Worm (Caenorhabditis elegans) whole organism, midembryonic: ENCODE data around the gene Y40A1A.2.

Experiments
- T22C8.4 ChIP-seq: fragments of 200-800 bp; sonication (Bioruptor generic); IDR thresholded peaks from 2 replicates; pipeline ENCODE4 v1.3.6; 2022; ENCODE audit warnings: missing genetic modification characterization, missing compliant biosample characterization
- cog-1 ChIP-seq: sonication (generic microtip); optimal IDR thresholded peaks from 2 replicates; lab custom pipeline; 2016; ENCODE audit warnings: missing genetic modification characterization, missing compliant biosample characterization
- flt-1 ChIP-seq: fragments of 200-800 bp; sonication (Bioruptor generic); IDR thresholded peaks from 2 replicates; pipeline ENCODE4 v1.3.6; 2022; ENCODE audit warnings: missing genetic modification characterization, missing compliant biosample characterization
- klf-2 ChIP-seq: fragments of 200-800 bp; sonication (Bioruptor generic); conservative IDR thresholded peaks from 2 replicates; pipeline ENCODE4 v1.3.6; 2022; ENCODE audit warnings: missing genetic modification reagents, missing genetic modification characterization, missing compliant biosample characterization
- med-1 ChIP-seq: sonication (generic microtip); optimal IDR thresholded peaks from 2 replicates; lab custom pipeline; 2017; ENCODE audit warnings: missing genetic modification characterization, mild to moderate bottlenecking, missing compliant biosample characterization, antibody characterized with exemption, missing genetic modification reagents; ENCODE audit not compliant: insufficient read depth
- ref-1 ChIP-seq: fragments of 200-800 bp; sonication (Bioruptor generic); conservative IDR thresholded peaks from 2 replicates; pipeline ENCODE4 v1.3.6; 2022; ENCODE audit warnings: missing genetic modification reagents, missing genetic modification characterization, missing compliant biosample characterization
- tab-1 ChIP-seq: fragments of 200-800 bp; sonication (Bioruptor generic); IDR thresholded peaks from 2 replicates; pipeline ENCODE4 v1.3.6; 2022; ENCODE audit warnings: missing genetic modification characterization, missing compliant biosample characterization
- ztf-23 ChIP-seq: fragments of 200-800 bp; sonication (Bioruptor generic); IDR thresholded peaks from 2 replicates; pipeline ENCODE4 v1.3.6; 2022; ENCODE audit warnings: missing genetic modification reagents, missing genetic modification characterization, missing compliant biosample characterization
- ztf-29 ChIP-seq: fragments of 200-800 bp; sonication (Bioruptor generic); IDR thresholded peaks from 2 replicates; pipeline ENCODE4 v1.3.6; 2022; ENCODE audit warnings: missing genetic modification reagents, missing genetic modification characterization, missing compliant biosample characterization

Gene Y40A1A.2

ce11 chrX:1990434-1990833, at the start of gene Y40A1A.2:
Gene Y40A1A.2 (plus strand): TSS chrX:1990734.
- no peak for TF ChIP-seq ref-1 (GFP tag; lab: Robert Waterston, UW)
- no peak for TF ChIP-seq cog-1 (tag; lab: Kevin White, UChicago)
- no peak for TF ChIP-seq flt-1
- TF ChIP-seq med-1, result no peak
- no peak for TF ChIP-seq ztf-29 (GFP tag; lab: Robert Waterston, UW)
- no peak for TF ChIP-seq ztf-23 (GFP tag; lab: Robert Waterston, UW)
- TF ChIP-seq tab-1 (GFP tag; lab: Robert Waterston, UW), result no peak
- no peak for TF ChIP-seq T22C8.4 (GFP tag; lab: Robert Waterston, UW)
- TF ChIP-seq klf-2 (GFP tag; lab: Robert Waterston, UW), result no peak

- TF ChIP-seq cog-1 (tag; lab: Kevin White, UChicago) (no peak), flt-1 (no peak), tab-1 (GFP tag; lab: Robert Waterston, UW) (no peak), ztf-29 (GFP tag; lab: Robert Waterston, UW) (no peak), ref-1 (GFP tag; lab: Robert Waterston, UW) (no peak), med-1 (no peak), T22C8.4 (GFP tag; lab: Robert Waterston, UW) (no peak), klf-2 (GFP tag; lab: Robert Waterston, UW) (no peak), ztf-23 (GFP tag; lab: Robert Waterston, UW) (no peak)
Measured at ce11 chrX:1959063-1959462, 31.5 kb upstream of the Y40A1A.2 start.

- no peak for TF ChIP-seq ref-1 (GFP tag; lab: Robert Waterston, UW)
- peak; percentile 10 for TF ChIP-seq cog-1 (tag; lab: Kevin White, UChicago)
Measured at ce11 chrX:1960895-1961715, 29.4 kb upstream of the Y40A1A.2 start.

- TF ChIP-seq ztf-29 (GFP tag; lab: Robert Waterston, UW), result no peak
- TF ChIP-seq tab-1 (GFP tag; lab: Robert Waterston, UW), result no peak
- TF ChIP-seq ztf-23 (GFP tag; lab: Robert Waterston, UW), result no peak
- TF ChIP-seq T22C8.4 (GFP tag; lab: Robert Waterston, UW), result no peak
- TF ChIP-seq cog-1 (tag; lab: Kevin White, UChicago), result no peak
Measured at ce11 chrX:1962273-1962672, 28.3 kb upstream of the Y40A1A.2 start, which contains the start of gene F52D2.7. Gene F52D2.7 (plus strand): TSS chrX:1962573.

ce11 chrX:1964411-1964810, 26.1 kb upstream of the Y40A1A.2 start:
- TF ChIP-seq ref-1 (GFP tag; lab: Robert Waterston, UW), result no peak
- TF ChIP-seq ztf-29 (GFP tag; lab: Robert Waterston, UW), result no peak
- no peak for TF ChIP-seq T22C8.4 (GFP tag; lab: Robert Waterston, UW)

- TF ChIP-seq med-1 (no peak), tab-1 (GFP tag; lab: Robert Waterston, UW) (no peak), ztf-29 (GFP tag; lab: Robert Waterston, UW) (no peak), T22C8.4 (GFP tag; lab: Robert Waterston, UW) (no peak), flt-1 (no peak), klf-2 (GFP tag; lab: Robert Waterston, UW) (no peak), ref-1 (GFP tag; lab: Robert Waterston, UW) (no peak), ztf-23 (GFP tag; lab: Robert Waterston, UW) (no peak), cog-1 (tag; lab: Kevin White, UChicago) (no peak)
Measured at ce11 chrX:1964828-1965227, 25.7 kb upstream of the Y40A1A.2 start.

- TF ChIP-seq ztf-23 (GFP tag; lab: Robert Waterston, UW), result no peak
- no peak for TF ChIP-seq ztf-29 (GFP tag; lab: Robert Waterston, UW)
- TF ChIP-seq tab-1 (GFP tag; lab: Robert Waterston, UW), result no peak
- no peak for TF ChIP-seq flt-1
- no peak for TF ChIP-seq med-1
- TF ChIP-seq klf-2 (GFP tag; lab: Robert Waterston, UW), result no peak
- no peak for TF ChIP-seq ref-1 (GFP tag; lab: Robert Waterston, UW)
- TF ChIP-seq T22C8.4 (GFP tag; lab: Robert Waterston, UW), result no peak
- no peak for TF ChIP-seq cog-1 (tag; lab: Kevin White, UChicago)
Measured at ce11 chrX:1969575-1969974, 21.0 kb upstream of the Y40A1A.2 start, which contains the start of gene str-79. Gene str-79 (plus strand): TSS chrX:1969875.

ce11 chrX:1971647-1972046, 18.9 kb upstream of the Y40A1A.2 start:
- TF ChIP-seq ztf-23 (GFP tag; lab: Robert Waterston, UW), result 0 out of 2 replicates have a peak, but pooled peaks have one; percentile 20
- no peak for TF ChIP-seq med-1

ce11 chrX:1972766-1973165, 17.8 kb upstream of the Y40A1A.2 start:
- TF ChIP-seq ztf-29 (GFP tag; lab: Robert Waterston, UW) (no peak), ref-1 (GFP tag; lab: Robert Waterston, UW) (no peak), cog-1 (tag; lab: Kevin White, UChicago) (no peak), T22C8.4 (GFP tag; lab: Robert Waterston, UW) (no peak), klf-2 (GFP tag; lab: Robert Waterston, UW) (no peak), flt-1 (no peak), tab-1 (GFP tag; lab: Robert Waterston, UW) (no peak), ztf-23 (GFP tag; lab: Robert Waterston, UW) (no peak), med-1 (no peak)

ce11 chrX:1974699-1975098, 15.8 kb upstream of the Y40A1A.2 start, which contains the start of gene F52D2.5:
Gene F52D2.5 (minus strand): TSS chrX:1974799.
- no peak for TF ChIP-seq T22C8.4 (GFP tag; lab: Robert Waterston, UW)
- no peak for TF ChIP-seq ref-1 (GFP tag; lab: Robert Waterston, UW)
- TF ChIP-seq klf-2 (GFP tag; lab: Robert Waterston, UW), result no peak
- no peak for TF ChIP-seq ztf-29 (GFP tag; lab: Robert Waterston, UW)
- no peak for TF ChIP-seq tab-1 (GFP tag; lab: Robert Waterston, UW)
- no peak for TF ChIP-seq cog-1 (tag; lab: Kevin White, UChicago)
- TF ChIP-seq med-1, result no peak
- no peak for TF ChIP-seq flt-1
